Worm (Caenorhabditis elegans): Measurements from ENCODE around the gene F26C11.3.

The F26C11.3 gene

DNA sequence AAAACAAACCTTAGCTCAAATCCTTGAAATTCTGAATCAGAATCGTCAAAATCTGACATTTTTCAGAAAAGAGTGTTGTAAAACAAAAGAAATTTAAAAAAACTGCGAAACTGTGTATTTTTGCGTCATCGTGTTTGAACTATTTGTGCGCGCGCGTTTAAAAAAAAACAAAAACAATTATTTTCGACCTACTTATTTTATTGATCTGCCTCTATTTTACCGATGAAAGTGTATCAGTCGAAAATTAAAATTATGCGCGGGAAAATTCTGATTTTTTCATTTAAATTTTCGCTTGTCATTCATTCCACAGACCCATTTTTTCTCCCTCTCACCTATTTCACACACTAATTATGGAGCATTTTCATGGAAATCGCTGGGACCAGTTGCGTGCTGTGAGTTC is 24.0 kb upstream of the F26C11.3 start, which contains the start of the genes C05C10.7 and C05C10.5:
Gene C05C10.7 (minus strand): TSS at position 95 of the 400 bp plus-strand sequence.
Gene C05C10.5 (plus strand): TSS at position 164 of the 400 bp plus-strand sequence.
- TF ChIP-seq M03D4.4 (tag; optimal IDR thresholded peaks at IDR 0.05) (no peak), snpc-4 (tag; optimal IDR thresholded peaks at IDR 0.05) (no peak), sem-2 (GFP tag; optimal IDR thresholded peaks at IDR 0.05) (no peak), elt-3 (tag; optimal IDR thresholded peaks at IDR 0.05) (no peak), ceh-43 (GFP tag; optimal IDR thresholded peaks at IDR 0.05) (no peak), mls-2 (tag; optimal IDR thresholded peaks at IDR 0.05) (no peak), nhr-2 (tag; optimal IDR thresholded peaks at IDR 0.05) (no peak), pha-4 (tag; optimal IDR thresholded peaks at IDR 0.05) (no peak), nhr-76 (tag; optimal IDR thresholded peaks at IDR 0.05) (no peak), flh-1 (GFP tag; optimal IDR thresholded peaks at IDR 0.05) (no peak), mab-5 (tag; optimal IDR thresholded peaks at IDR 0.05) (no peak), unc-62 (GFP tag; optimal IDR thresholded peaks at IDR 0.05) (no peak), unc-39 (tag; optimal IDR thresholded peaks at IDR 0.05) (no peak), ceh-39 (tag; optimal IDR thresholded peaks at IDR 0.05) (no peak), mep-1 (tag; optimal IDR thresholded peaks at IDR 0.05) (no peak), ces-1 (GFP tag; optimal IDR thresholded peaks at IDR 0.05) (no peak), blmp-1 (tag; optimal IDR thresholded peaks at IDR 0.05) (no peak), tbx-8 (GFP tag; optimal IDR thresholded peaks at IDR 0.05) (no peak), lin-32 (GFP tag; optimal IDR thresholded peaks at IDR 0.05) (no peak)

- TF ChIP-seq flh-1 (GFP tag; optimal IDR thresholded peaks at IDR 0.05) (no peak), pha-4 (tag; optimal IDR thresholded peaks at IDR 0.05) (no peak), tbx-8 (GFP tag; optimal IDR thresholded peaks at IDR 0.05) (no peak), hlh-1 (tag; optimal IDR thresholded peaks at IDR 0.05) (peak; percentile 38), nhr-237 (tag; optimal IDR thresholded peaks at IDR 0.05) (no peak)
Observed at ce11 chrII:9937611-9938010, 22.7 kb upstream of the F26C11.3 start.

DNA sequence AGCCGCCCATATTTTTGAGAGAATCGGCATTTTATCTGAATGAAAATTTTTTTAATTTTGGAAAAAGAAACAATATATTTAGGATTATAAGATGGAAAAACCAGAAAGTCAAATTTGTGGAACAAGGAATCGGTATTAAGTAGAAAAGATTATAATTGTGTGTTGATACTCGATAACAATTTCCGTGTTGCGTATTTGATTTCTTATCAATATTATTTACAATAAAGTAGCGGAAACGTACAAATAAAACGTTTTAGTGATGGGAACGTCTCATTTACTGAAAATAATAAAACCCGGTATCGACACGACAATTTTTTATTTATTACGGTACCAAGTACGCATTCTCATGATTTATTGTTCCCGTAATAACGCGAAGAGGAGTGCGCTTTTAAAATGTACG is 22.0 kb upstream of the F26C11.3 start, which contains the start of gene C05C10.3:
Gene C05C10.3 (minus strand): TSS at position 35 of the 400 bp plus-strand sequence.
- no peak for TF ChIP-seq drap-1 (GFP tag; optimal IDR thresholded peaks at IDR 0.05)
- TF ChIP-seq sem-2 (GFP tag; optimal IDR thresholded peaks at IDR 0.05), result no peak
- no peak for TF ChIP-seq mep-1 (tag; optimal IDR thresholded peaks at IDR 0.05)
- TF ChIP-seq lin-13 (tag; optimal IDR thresholded peaks at IDR 0.05), result no peak
- TF ChIP-seq lsy-2 (tag; optimal IDR thresholded peaks at IDR 0.05), result no peak
- TF ChIP-seq M03D4.4 (tag; optimal IDR thresholded peaks at IDR 0.05), result no peak
- no peak for TF ChIP-seq sptf-1 (tag; optimal IDR thresholded peaks at IDR 0.05)
- TF ChIP-seq blmp-1 (tag; optimal IDR thresholded peaks at IDR 0.05), result no peak
- TF ChIP-seq mls-2 (tag; optimal IDR thresholded peaks at IDR 0.05), result no peak
- TF ChIP-seq nhr-2 (tag; optimal IDR thresholded peaks at IDR 0.05), result no peak
- TF ChIP-seq ceh-39 (tag; optimal IDR thresholded peaks at IDR 0.05), result no peak
- no peak for TF ChIP-seq ztf-11 (tag; optimal IDR thresholded peaks at IDR 0.05)
- TF ChIP-seq ceh-83 (GFP tag; optimal IDR thresholded peaks at IDR 0.05), result no peak
- no peak for TF ChIP-seq unc-120 (tag; optimal IDR thresholded peaks at IDR 0.05; ENCODE audit: poor library complexity, severe bottlenecking)
- no peak for TF ChIP-seq snpc-4 (tag; optimal IDR thresholded peaks at IDR 0.05)
- TF ChIP-seq zip-8 (tag; optimal IDR thresholded peaks at IDR 0.05), result no peak
- TF ChIP-seq nhr-237 (tag; optimal IDR thresholded peaks at IDR 0.05), result no peak
- no peak for TF ChIP-seq bed-3 (GFP tag; optimal IDR thresholded peaks at IDR 0.05)

ce11 chrII:9935664-9936063 is 20.8 kb upstream of the F26C11.3 start:
- TF ChIP-seq sptf-1 (tag; optimal IDR thresholded peaks at IDR 0.05) (no peak), blmp-1 (tag; optimal IDR thresholded peaks at IDR 0.05) (no peak), flh-1 (GFP tag; optimal IDR thresholded peaks at IDR 0.05) (no peak), mls-2 (tag; optimal IDR thresholded peaks at IDR 0.05) (no peak), lin-32 (GFP tag; optimal IDR thresholded peaks at IDR 0.05) (no peak), nhr-76 (tag; optimal IDR thresholded peaks at IDR 0.05) (no peak), drap-1 (GFP tag; optimal IDR thresholded peaks at IDR 0.05) (no peak), snpc-4 (tag; optimal IDR thresholded peaks at IDR 0.05) (no peak), nhr-237 (tag; optimal IDR thresholded peaks at IDR 0.05) (no peak), elt-1 (tag; optimal IDR thresholded peaks at IDR 0.05; ENCODE audit: borderline replicate concordance, insufficient read depth) (no peak), M03D4.4 (tag; optimal IDR thresholded peaks at IDR 0.05) (no peak)

ce11 chrII:9935044-9935599 is 20.2 kb upstream of the F26C11.3 start:
- TF ChIP-seq unc-120 (tag; optimal IDR thresholded peaks at IDR 0.05; ENCODE audit: poor library complexity, severe bottlenecking) (no peak), lsy-2 (tag; optimal IDR thresholded peaks at IDR 0.05) (no peak), cnd-1 (tag; optimal IDR thresholded peaks at IDR 0.05) (no peak), lin-32 (GFP tag; optimal IDR thresholded peaks at IDR 0.05) (no peak), mep-1 (tag; optimal IDR thresholded peaks at IDR 0.05) (no peak), pha-4 (tag; optimal IDR thresholded peaks at IDR 0.05) (no peak), M03D4.4 (tag; optimal IDR thresholded peaks at IDR 0.05) (no peak), sptf-1 (tag; optimal IDR thresholded peaks at IDR 0.05) (no peak), tbx-8 (GFP tag; optimal IDR thresholded peaks at IDR 0.05) (no peak), ceh-83 (GFP tag; optimal IDR thresholded peaks at IDR 0.05) (no peak), nhr-12 (tag; optimal IDR thresholded peaks at IDR 0.05) (no peak)
